Fruit fly (Drosophila melanogaster) whole organism, adult: Measurements from ENCODE around the gene CG8924.

ENCODE experiments used
- CG11617 ChIP-seq: fragments of 200-800 bp; sonication (Bioruptor generic); optimal IDR thresholded peaks from 2 replicates; lab custom pipeline; 2017; ENCODE audit warnings: mild to moderate bottlenecking, missing biosample characterization, missing genetic modification reagents, missing genetic modification characterization
- CG12768 ChIP-seq: fragments of 200-800 bp; sonication (Bioruptor generic); optimal IDR thresholded peaks from 2 replicates; lab custom pipeline; 2017; ENCODE audit warnings: missing biosample characterization, missing genetic modification characterization, mild to moderate bottlenecking, moderate library complexity, missing genetic modification reagents
- bab1 ChIP-seq: fragments of 200-800 bp; sonication (Bioruptor generic); optimal IDR thresholded peaks from 3 replicates; lab custom pipeline; 2019; ENCODE audit warnings: missing biosample characterization, mild to moderate bottlenecking, missing genetic modification characterization, moderate library complexity
- kay ChIP-seq: fragments of 200-800 bp; sonication (Bioruptor generic); peaks from one replicate; lab custom pipeline; 2016; ENCODE audit warnings: missing biosample characterization, missing genetic modification characterization, borderline replicate concordance

- TF ChIP-seq CG11617 (no peak), CG12768 (GFP tag; lab: Kevin White, UChicago) (no peak), bab1 (GFP tag; lab: Kevin White, UChicago) (no peak), kay (GFP tag; lab: Kevin White, UChicago) (no peak)
These were observed 28.7 kb downstream of the CG8924 start for dm6 chrX:15969577-15969976.
